Fruit fly (Drosophila melanogaster): ENCODE data around the gene CG14143.

The CG14143 gene

dm6 chr3L:11169299-11170181 lies 34.8 kb downstream of the CG14143 start, which contains the start of the genes wls and Adck5 (continued):
- TF ChIP-seq CG2875 (GFP tag; optimal IDR thresholded peaks at IDR 0.05) = peak; percentile 25
- no peak for TF ChIP-seq CG14667 (GFP tag; IDR thresholded peaks at IDR 0.05)
- 0 out of 3 replicates have a peak, but pooled peaks have one; percentile 23 for TF ChIP-seq CG34224 (GFP tag; IDR thresholded peaks at IDR 0.05; ENCODE audit: partially characterized antibody)
- TF ChIP-seq CG3726 (GFP tag; IDR thresholded peaks at IDR 0.05) = no peak
- TF ChIP-seq kay (GFP tag; optimal IDR thresholded peaks at IDR 0.05) = peak; percentile 10
- peak; percentile 5 for TF ChIP-seq CG7786 (GFP tag; optimal IDR thresholded peaks at IDR 0.05)
- no peak for TF ChIP-seq run (tag; optimal IDR thresholded peaks at IDR 0.05)
- peak; percentile 15 for TF ChIP-seq CG33213 (GFP tag; optimal IDR thresholded peaks at IDR 0.05)
- TF ChIP-seq crc (GFP tag; optimal IDR thresholded peaks at IDR 0.05) = peak; percentile 35
- no peak for TF ChIP-seq psq (GFP tag; optimal IDR thresholded peaks at IDR 0.05)
- peak; percentile 25 for TF ChIP-seq Fer2 (tag; optimal IDR thresholded peaks at IDR 0.05)
- peak; percentile 10 to 52 for TF ChIP-seq Pdp1 (GFP tag; optimal IDR thresholded peaks at IDR 0.05)
- TF ChIP-seq CG31365 (tag; optimal IDR thresholded peaks at IDR 0.05) = no peak
- peak; percentile 23 for TF ChIP-seq CG8388 (GFP tag; optimal IDR thresholded peaks at IDR 0.05)
- TF ChIP-seq slp2 (GFP tag; optimal IDR thresholded peaks at IDR 0.05) = no peak
- TF ChIP-seq CG17186 (GFP tag; optimal IDR thresholded peaks at IDR 0.05) = peak; percentile 34
- no peak for TF ChIP-seq Gug (GFP tag; IDR thresholded peaks at IDR 0.05)
- TF ChIP-seq CG9817 (tag; optimal IDR thresholded peaks at IDR 0.05) = peak; percentile 17
- no peak for TF ChIP-seq CG11085 (GFP tag; IDR thresholded peaks at IDR 0.05)
- peak; percentile 64; the same call in 1 of the 3 replicates for TF ChIP-seq gce (GFP tag; IDR thresholded peaks at IDR 0.05)
- no peak; the same call in 1 of the 2 replicates for TF ChIP-seq Scr (GFP tag; IDR thresholded peaks at IDR 0.05; ENCODE audit: partially characterized antibody)
- peak; percentile 58 for TF ChIP-seq CG13775 (GFP tag; optimal IDR thresholded peaks at IDR 0.05)
- TF ChIP-seq CG17912 (GFP tag; optimal IDR thresholded peaks at IDR 0.05) = peak; percentile 45
- TF ChIP-seq cad (GFP tag; optimal IDR thresholded peaks at IDR 0.05) = no peak
- no peak for TF ChIP-seq CG2199 (GFP tag; IDR thresholded peaks at IDR 0.05)
- no peak for TF ChIP-seq unpg (GFP tag; optimal IDR thresholded peaks at IDR 0.05)
- TF ChIP-seq ase (GFP tag; IDR thresholded peaks at IDR 0.05) = 0 out of 3 replicates have a peak, but pooled peaks have one; percentile 19
- no peak for TF ChIP-seq Oli (tag; optimal IDR thresholded peaks at IDR 0.05)
- TF ChIP-seq CG18764 (GFP tag; optimal IDR thresholded peaks at IDR 0.05) = peak; percentile 28
- TF ChIP-seq dpn (GFP tag; optimal IDR thresholded peaks at IDR 0.05) = peak; percentile 9 to 57
- no peak for TF ChIP-seq CG6272 (GFP tag; IDR thresholded peaks at IDR 0.05)
- no peak for TF ChIP-seq CG7556 (GFP tag; optimal IDR thresholded peaks at IDR 0.05)
- peak; percentile 39 for TF ChIP-seq CG18476 (GFP tag; optimal IDR thresholded peaks at IDR 0.05)
- peak; percentile 42 for TF ChIP-seq CG10462 (GFP tag; optimal IDR thresholded peaks at IDR 0.05)
- no peak for TF ChIP-seq jumu (GFP tag; optimal IDR thresholded peaks at IDR 0.05)
- TF ChIP-seq CG4820 (GFP tag; optimal IDR thresholded peaks at IDR 0.05) = no peak
- peak; percentile 42; the same call in 1 of the 2 replicates for TF ChIP-seq CG17328 (GFP tag; IDR thresholded peaks at IDR 0.05)
- TF ChIP-seq CG16813 (GFP tag; IDR thresholded peaks at IDR 0.05; ENCODE audit: partially characterized antibody) = no peak
- no peak for TF ChIP-seq ind (GFP tag; optimal IDR thresholded peaks at IDR 0.05)
- no peak for TF ChIP-seq B-H2 (GFP tag; optimal IDR thresholded peaks at IDR 0.05)
- TF ChIP-seq tll (GFP tag; optimal IDR thresholded peaks at IDR 0.05) = no peak
- no peak for TF ChIP-seq Hr51 (GFP tag; optimal IDR thresholded peaks at IDR 0.05)
- no peak for TF ChIP-seq CkIIα-i1 (GFP tag; IDR thresholded peaks at IDR 0.05)
- no peak for TF ChIP-seq Hr3 (GFP tag; optimal IDR thresholded peaks at IDR 0.05)
- no peak for TF ChIP-seq lov (optimal IDR thresholded peaks at IDR 0.05)
- TF ChIP-seq lov (GFP tag; IDR thresholded peaks at IDR 0.05) = peak; percentile 46; the same call in 1 of the 3 replicates
- no peak for TF ChIP-seq CG18262 (tag; optimal IDR thresholded peaks at IDR 0.05)
- TF ChIP-seq slou (GFP tag; optimal IDR thresholded peaks at IDR 0.05) = peak; percentile 18
- no peak for TF ChIP-seq Six4 (GFP tag; optimal IDR thresholded peaks at IDR 0.05)

Measured in whole organism, embryonic.